Fruit fly (Drosophila melanogaster): ENCODE measurements around the gene CG5167.

The CG5167 gene

dm6 chr3R:12398620-12399247, 7.6 kb upstream of the CG5167 start, which contains the start of gene Cyp9f3 (continued):
- TF ChIP-seq CG8290 (GFP tag; optimal IDR thresholded peaks at IDR 0.05) (no peak), CG8290 (tag; optimal IDR thresholded peaks at IDR 0.05) (no peak), chm (GFP tag; IDR thresholded peaks at IDR 0.05) (peak; percentile 43), Fer3 (tag; optimal IDR thresholded peaks at IDR 0.05) (no peak), CG3065 (GFP tag; optimal IDR thresholded peaks at IDR 0.05) (no peak), ind (GFP tag; optimal IDR thresholded peaks at IDR 0.05) (no peak), CG13624 (GFP tag; optimal IDR thresholded peaks at IDR 0.05) (no peak), CG32767 (GFP tag; IDR thresholded peaks at IDR 0.05) (0 out of 2 replicates have a peak, but pooled peaks have one; percentile 9), D19A (tag; optimal IDR thresholded peaks at IDR 0.05) (no peak), CG15696 (tag; optimal IDR thresholded peaks at IDR 0.05) (no peak), CG4617 (GFP tag; optimal IDR thresholded peaks at IDR 0.05; ENCODE audit: borderline replicate concordance) (no peak), Hmr (GFP tag; optimal IDR thresholded peaks at IDR 0.05) (no peak), CG17361 (GFP tag; IDR thresholded peaks at IDR 0.05) (no peak), gcm2 (GFP tag; optimal IDR thresholded peaks at IDR 0.05) (no peak), lab (GFP tag; optimal IDR thresholded peaks at IDR 0.05) (peak; percentile 25), Myb (GFP tag; optimal IDR thresholded peaks at IDR 0.05) (no peak), ara (GFP tag; IDR thresholded peaks at IDR 0.05) (no peak), twi (tag; optimal IDR thresholded peaks at IDR 0.05) (no peak), amos (GFP tag; IDR thresholded peaks at IDR 0.05; ENCODE audit: partially characterized antibody) (peak; percentile 33; the same call in 1 of the 2 replicates), CG2712 (tag; optimal IDR thresholded peaks at IDR 0.05) (no peak), nerfin-2 (GFP tag; IDR thresholded peaks at IDR 0.05; ENCODE audit: partially characterized antibody) (0 out of 2 replicates have a peak, but pooled peaks have one; percentile 20), Bgb (GFP tag; IDR thresholded peaks at IDR 0.05; ENCODE audit: partially characterized antibody) (no peak), sob (GFP tag; IDR thresholded peaks at IDR 0.05) (no peak), fd64A (GFP tag; optimal IDR thresholded peaks at IDR 0.05) (no peak), CG4360 (GFP tag; IDR thresholded peaks at IDR 0.05) (no peak), hth (optimal IDR thresholded peaks at IDR 0.05) (no peak), gro (GFP tag; optimal IDR thresholded peaks at IDR 0.05) (peak; percentile 14), sens (GFP tag) (peak; percentile 1), cg (GFP tag; optimal IDR thresholded peaks at IDR 0.05) (peak; percentile 40), CG16779 (GFP tag; IDR thresholded peaks at IDR 0.05) (no peak), CG1024 (GFP tag; IDR thresholded peaks at IDR 0.05) (no peak), dysf (GFP tag; IDR thresholded peaks at IDR 0.05) (0 out of 3 replicates have a peak, but pooled peaks have one; percentile 22), mirr (GFP tag; optimal IDR thresholded peaks at IDR 0.05) (peak; percentile 69), CG11085 (GFP tag; IDR thresholded peaks at IDR 0.05) (no peak), CG11093 (GFP tag; IDR thresholded peaks at IDR 0.05) (no peak), exex (tag; optimal IDR thresholded peaks at IDR 0.05) (peak; percentile 53), CG42726 (GFP tag; IDR thresholded peaks at IDR 0.05; ENCODE audit: partially characterized antibody) (peak; percentile 46; the same call in 1 of the 2 replicates), CG11504 (tag; optimal IDR thresholded peaks at IDR 0.05) (no peak), Deaf1 (tag; optimal IDR thresholded peaks at IDR 0.05) (no peak), ci (GFP tag; IDR thresholded peaks at IDR 0.05) (no peak), chn (GFP tag; optimal IDR thresholded peaks at IDR 0.05) (no peak), ftz-f1 (GFP tag; optimal IDR thresholded peaks at IDR 0.05) (peak; percentile 75), insv (GFP tag; optimal IDR thresholded peaks at IDR 0.05) (no peak), ac (GFP tag; optimal IDR thresholded peaks at IDR 0.05) (no peak), Jarid2 (GFP tag; optimal IDR thresholded peaks at IDR 0.05) (peak; percentile 54), HmgZ (tag; optimal IDR thresholded peaks at IDR 0.05) (peak; percentile 13), CG8281 (tag; optimal IDR thresholded peaks at IDR 0.05) (peak; percentile 8), CG6765 (GFP tag; optimal IDR thresholded peaks at IDR 0.05) (no peak), pho (GFP tag; optimal IDR thresholded peaks at IDR 0.05) (no peak), Ssrp (tag; optimal IDR thresholded peaks at IDR 0.05) (no peak), CG2199 (GFP tag; IDR thresholded peaks at IDR 0.05) (no peak)

All from whole organism, embryonic.